Worm (Caenorhabditis elegans) whole organism, mixed stage, embryonic: ENCODE data around the gene oac-54.

ENCODE experiments used
- M03D4.4 ChIP-seq: sonication (generic microtip); optimal IDR thresholded peaks from 2 replicates; lab custom pipeline; 2017; ENCODE audit warnings: mild to moderate bottlenecking, missing genetic modification characterization, missing compliant biosample characterization
- bed-3 ChIP-seq: fragments of 200-800 bp; sonication (Bioruptor generic); optimal IDR thresholded peaks from 3 replicates; lab custom pipeline; 2018; ENCODE audit warnings: mild to moderate bottlenecking, missing genetic modification characterization, moderate library complexity, missing compliant biosample characterization
- blmp-1 ChIP-seq: fragments of 150-350 bp; optimal IDR thresholded peaks from 2 replicates; lab custom pipeline; 2014; ENCODE audit warnings: missing biosample characterization, missing genetic modification characterization
- ceh-39 ChIP-seq: fragments of 150-350 bp; optimal IDR thresholded peaks from 2 replicates; lab custom pipeline; 2014; ENCODE audit warnings: missing biosample characterization, missing genetic modification characterization
- ceh-43 ChIP-seq: fragments of 200-800 bp; sonication (Bioruptor generic); optimal IDR thresholded peaks from 2 replicates; lab custom pipeline; 2018; ENCODE audit warnings: mild to moderate bottlenecking, missing genetic modification characterization, moderate library complexity, missing compliant biosample characterization
- ceh-83 ChIP-seq: fragments of 200-800 bp; sonication (Bioruptor generic); optimal IDR thresholded peaks from 2 replicates; lab custom pipeline; 2018; ENCODE audit warnings: mild to moderate bottlenecking, missing genetic modification characterization, missing compliant biosample characterization
- ces-1 ChIP-seq: fragments of 150-350 bp; optimal IDR thresholded peaks from 2 replicates; lab custom pipeline; 2014; ENCODE audit warnings: missing biosample characterization, missing genetic modification reagents, missing genetic modification characterization
- cnd-1 ChIP-seq: fragments of 200-800 bp; sonication (Bioruptor generic); optimal IDR thresholded peaks from 2 replicates; lab custom pipeline; 2018; ENCODE audit warnings: mild to moderate bottlenecking, missing genetic modification characterization, missing compliant biosample characterization
- drap-1 ChIP-seq: fragments of 200-800 bp; sonication (Bioruptor generic); optimal IDR thresholded peaks from 3 replicates; lab custom pipeline; 2018; ENCODE audit warnings: mild to moderate bottlenecking, missing genetic modification characterization, missing compliant biosample characterization
- elt-1 ChIP-seq: sonication (generic microtip); optimal IDR thresholded peaks from 2 replicates; lab custom pipeline; 2017; ENCODE audit warnings: missing genetic modification characterization, mild to moderate bottlenecking, missing compliant biosample characterization, antibody characterized with exemption, moderate library complexity, borderline replicate concordance; ENCODE audit not compliant: insufficient read depth
- flh-1 ChIP-seq: fragments of 200-800 bp; sonication (Bioruptor generic); optimal IDR thresholded peaks from 2 replicates; lab custom pipeline; 2018; ENCODE audit warnings: mild to moderate bottlenecking, missing genetic modification characterization, moderate library complexity, missing compliant biosample characterization
- ham-2 ChIP-seq: fragments of 200-800 bp; sonication (Bioruptor generic); optimal IDR thresholded peaks from 2 replicates; lab custom pipeline; 2018; ENCODE audit warnings: mild to moderate bottlenecking, missing genetic modification characterization, missing compliant biosample characterization
- hlh-1 ChIP-seq: fragments of 150-350 bp; optimal IDR thresholded peaks from 2 replicates; lab custom pipeline; 2014; ENCODE audit warnings: missing biosample characterization, missing genetic modification reagents, missing genetic modification characterization
- lin-13 ChIP-seq: fragments of 150-350 bp; optimal IDR thresholded peaks from 2 replicates; lab custom pipeline; 2014; ENCODE audit warnings: missing biosample characterization, missing genetic modification characterization
- lin-32 ChIP-seq: fragments of 200-800 bp; sonication (Bioruptor generic); optimal IDR thresholded peaks from 2 replicates; lab custom pipeline; 2018; ENCODE audit warnings: mild to moderate bottlenecking, missing genetic modification characterization, missing compliant biosample characterization
- lsy-2 ChIP-seq: fragments of 150-350 bp; optimal IDR thresholded peaks from 2 replicates; lab custom pipeline; 2014; ENCODE audit warnings: missing biosample characterization, missing genetic modification characterization
- mab-5 ChIP-seq: fragments of 150-350 bp; optimal IDR thresholded peaks from 2 replicates; lab custom pipeline; 2014; ENCODE audit warnings: missing biosample characterization, missing genetic modification characterization
- mep-1 ChIP-seq: fragments of 150-350 bp; optimal IDR thresholded peaks from 2 replicates; lab custom pipeline; 2017; ENCODE audit warnings: missing biosample characterization, missing genetic modification reagents, missing genetic modification characterization, inconsistent platforms
- mls-2 ChIP-seq: sonication (generic microtip); optimal IDR thresholded peaks from 2 replicates; lab custom pipeline; 2016; ENCODE audit warnings: mild to moderate bottlenecking, missing genetic modification characterization, moderate library complexity, missing compliant biosample characterization
- nhr-12 ChIP-seq: fragments of 150-350 bp; optimal IDR thresholded peaks from 2 replicates; lab custom pipeline; 2014; ENCODE audit warnings: missing biosample characterization, missing genetic modification characterization
- nhr-237 ChIP-seq: fragments of 150-350 bp; optimal IDR thresholded peaks from 2 replicates; lab custom pipeline; 2014; ENCODE audit warnings: missing biosample characterization, missing genetic modification characterization
- nhr-28 ChIP-seq: fragments of 150-350 bp; optimal IDR thresholded peaks from 2 replicates; lab custom pipeline; 2014; ENCODE audit warnings: missing biosample characterization, missing genetic modification characterization
- nhr-76 ChIP-seq: sonication (generic microtip); optimal IDR thresholded peaks from 2 replicates; lab custom pipeline; 2017; ENCODE audit warnings: missing biosample characterization, missing genetic modification characterization
- pha-4 ChIP-seq: fragments of 150-350 bp; optimal IDR thresholded peaks from 2 replicates; lab custom pipeline; 2018; ENCODE audit warnings: missing biosample characterization, missing genetic modification reagents, missing genetic modification characterization
- sem-2 ChIP-seq: fragments of 200-800 bp; sonication (Bioruptor generic); optimal IDR thresholded peaks from 2 replicates; lab custom pipeline; 2018; ENCODE audit warnings: mild to moderate bottlenecking, missing genetic modification characterization, missing compliant biosample characterization
- snpc-4 ChIP-seq: fragments of 150-350 bp; optimal IDR thresholded peaks from 2 replicates; lab custom pipeline; 2014; ENCODE audit warnings: missing biosample characterization, missing genetic modification characterization
- sptf-1 ChIP-seq: sonication (generic microtip); optimal IDR thresholded peaks from 2 replicates; lab custom pipeline; 2017; ENCODE audit warnings: mild to moderate bottlenecking, missing genetic modification characterization, moderate library complexity, missing compliant biosample characterization
- tbx-8 ChIP-seq: fragments of 200-800 bp; sonication (Bioruptor generic); optimal IDR thresholded peaks from 2 replicates; lab custom pipeline; 2018; ENCODE audit warnings: mild to moderate bottlenecking, missing genetic modification characterization, moderate library complexity, missing compliant biosample characterization
- unc-120 ChIP-seq: sonication (generic microtip); optimal IDR thresholded peaks from 2 replicates; lab custom pipeline; 2017; ENCODE audit warnings: missing genetic modification characterization, missing compliant biosample characterization; ENCODE audit not compliant: poor library complexity, severe bottlenecking
- unc-39 ChIP-seq: fragments of 150-350 bp; optimal IDR thresholded peaks from 2 replicates; lab custom pipeline; 2014; ENCODE audit warnings: missing biosample characterization, missing genetic modification characterization
- unc-62 ChIP-seq: fragments of 150-350 bp; optimal IDR thresholded peaks from 2 replicates; lab custom pipeline; 2014; ENCODE audit warnings: missing biosample characterization, missing genetic modification reagents, missing genetic modification characterization
- zip-8 ChIP-seq: fragments of 150-350 bp; optimal IDR thresholded peaks from 2 replicates; lab custom pipeline; 2014; ENCODE audit warnings: missing biosample characterization, missing genetic modification characterization
- ztf-11 ChIP-seq: fragments of 150-350 bp; optimal IDR thresholded peaks from 2 replicates; lab custom pipeline; 2014; ENCODE audit warnings: missing biosample characterization, missing genetic modification characterization

oac-54 gene

DNA sequence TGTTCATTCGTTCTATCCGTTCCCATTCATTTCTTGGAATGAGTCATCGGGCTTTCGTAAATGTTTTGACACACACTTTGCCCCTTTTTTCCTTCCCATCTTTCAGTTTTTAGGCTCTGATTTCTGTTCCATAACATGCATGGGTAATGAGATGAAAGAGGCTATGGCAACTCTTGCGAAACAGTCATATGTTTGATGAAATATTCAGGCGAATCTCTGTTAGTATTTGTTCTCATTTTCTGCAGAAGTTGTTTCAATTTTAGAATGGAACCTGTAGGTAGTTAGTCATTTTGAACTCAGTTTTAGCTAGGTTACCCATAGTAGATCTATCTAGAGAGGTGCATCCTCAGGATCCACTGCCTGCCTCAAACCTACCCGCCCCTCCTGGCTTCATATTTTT is 42.9 kb upstream of the oac-54 start:
- no peak for TF ChIP-seq ham-2 (GFP tag; lab: Kevin White, UChicago)
- no peak for TF ChIP-seq mab-5 (tag; lab: Kevin White, UChicago)
- no peak for TF ChIP-seq hlh-1 (tag; lab: Kevin White, UChicago)
- no peak for TF ChIP-seq bed-3
- TF ChIP-seq pha-4 (tag; lab: Kevin White, UChicago): no peak
- TF ChIP-seq sem-2 (GFP tag; lab: Kevin White, UChicago): no peak
- TF ChIP-seq mls-2 (tag; lab: Kevin White, UChicago): no peak
- no peak for TF ChIP-seq sptf-1
- no peak for TF ChIP-seq lin-13 (tag; lab: Kevin White, UChicago)
- TF ChIP-seq drap-1: no peak
- TF ChIP-seq M03D4.4 (tag; lab: Kevin White, UChicago): no peak
- no peak for TF ChIP-seq lin-32 (GFP tag; lab: Kevin White, UChicago)
- TF ChIP-seq zip-8 (tag; lab: Kevin White, UChicago): no peak
- no peak for TF ChIP-seq ces-1 (GFP tag; lab: Kevin White, UChicago)
- TF ChIP-seq, all 35 proteins: peak for 0

DNA sequence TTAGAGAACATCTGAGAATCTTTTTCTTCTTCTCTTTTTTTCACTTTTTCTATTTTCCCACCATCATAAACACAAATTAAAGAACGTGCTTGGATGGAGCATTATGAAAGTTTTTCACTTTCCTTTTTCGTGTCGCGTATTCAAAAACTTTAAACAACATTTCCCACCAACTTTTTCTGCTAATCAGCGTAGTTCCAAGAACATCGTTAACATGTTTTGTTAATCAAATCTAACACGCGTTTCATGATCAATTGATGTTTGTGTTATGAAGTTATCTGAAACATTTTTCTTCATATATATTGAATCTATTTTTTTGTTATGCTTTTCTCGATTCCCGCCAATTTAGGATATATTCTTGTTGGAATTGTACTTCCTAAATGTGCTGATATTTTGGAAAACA is 42.3 kb upstream of the oac-54 start:
- TF ChIP-seq unc-120: no peak
- TF ChIP-seq tbx-8: no peak
- TF ChIP-seq cnd-1 (tag; lab: Kevin White, UChicago): no peak
- no peak for TF ChIP-seq mep-1 (tag; lab: Kevin White, UChicago)
- no peak for TF ChIP-seq ceh-43
- TF ChIP-seq unc-39 (tag; lab: Kevin White, UChicago): no peak
- no peak for TF ChIP-seq ces-1 (GFP tag; lab: Kevin White, UChicago)
- no peak for TF ChIP-seq lin-13 (tag; lab: Kevin White, UChicago)
- no peak for TF ChIP-seq zip-8 (tag; lab: Kevin White, UChicago)
- no peak for TF ChIP-seq lin-32 (GFP tag; lab: Kevin White, UChicago)
- no peak for TF ChIP-seq ztf-11 (tag; lab: Kevin White, UChicago)
- TF ChIP-seq nhr-237 (tag; lab: Kevin White, UChicago): no peak
- no peak for TF ChIP-seq unc-62 (GFP tag; lab: Kevin White, UChicago)
- no peak for TF ChIP-seq bed-3
- TF ChIP-seq hlh-1 (tag; lab: Kevin White, UChicago): no peak
- TF ChIP-seq nhr-12 (tag; lab: Kevin White, UChicago): no peak
- TF ChIP-seq pha-4 (tag; lab: Kevin White, UChicago): no peak
- no peak for TF ChIP-seq blmp-1 (tag; lab: Kevin White, UChicago)

DNA sequence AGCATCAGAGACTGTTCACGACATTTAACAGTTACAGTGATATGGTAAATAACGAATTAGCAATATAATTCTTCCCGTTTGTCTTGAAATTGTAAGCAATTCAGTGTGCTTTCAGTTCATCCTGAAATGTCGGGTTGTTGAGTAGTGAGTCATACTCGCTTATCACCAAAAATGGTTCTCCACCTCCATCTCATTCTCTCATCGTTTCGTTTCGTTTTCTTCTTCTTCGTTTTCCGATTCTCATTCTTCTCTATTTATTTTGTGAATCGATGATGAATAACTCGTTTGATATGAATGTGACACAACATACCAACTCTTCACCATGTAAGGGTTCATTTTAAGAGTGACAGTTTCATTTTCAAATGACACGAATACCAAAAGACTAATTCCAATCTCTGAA is 41.5 kb upstream of the oac-54 start:
- TF ChIP-seq bed-3: no peak
- no peak for TF ChIP-seq ztf-11 (tag; lab: Kevin White, UChicago)
- TF ChIP-seq blmp-1 (tag; lab: Kevin White, UChicago): no peak
- no peak for TF ChIP-seq lsy-2 (tag; lab: Kevin White, UChicago)
- TF ChIP-seq M03D4.4 (tag; lab: Kevin White, UChicago): no peak
- TF ChIP-seq ceh-39: no peak
- no peak for TF ChIP-seq drap-1
- no peak for TF ChIP-seq snpc-4 (tag; lab: Kevin White, UChicago)
- TF ChIP-seq mls-2 (tag; lab: Kevin White, UChicago): no peak
- TF ChIP-seq flh-1: no peak
- no peak for TF ChIP-seq unc-120
- no peak for TF ChIP-seq pha-4 (tag; lab: Kevin White, UChicago)
- no peak for TF ChIP-seq tbx-8
- TF ChIP-seq ceh-43: no peak
- no peak for TF ChIP-seq nhr-28 (tag; lab: Kevin White, UChicago)
- no peak for TF ChIP-seq hlh-1 (tag; lab: Kevin White, UChicago)
- TF ChIP-seq nhr-12 (tag; lab: Kevin White, UChicago): no peak
- TF ChIP-seq sem-2 (GFP tag; lab: Kevin White, UChicago): no peak

DNA sequence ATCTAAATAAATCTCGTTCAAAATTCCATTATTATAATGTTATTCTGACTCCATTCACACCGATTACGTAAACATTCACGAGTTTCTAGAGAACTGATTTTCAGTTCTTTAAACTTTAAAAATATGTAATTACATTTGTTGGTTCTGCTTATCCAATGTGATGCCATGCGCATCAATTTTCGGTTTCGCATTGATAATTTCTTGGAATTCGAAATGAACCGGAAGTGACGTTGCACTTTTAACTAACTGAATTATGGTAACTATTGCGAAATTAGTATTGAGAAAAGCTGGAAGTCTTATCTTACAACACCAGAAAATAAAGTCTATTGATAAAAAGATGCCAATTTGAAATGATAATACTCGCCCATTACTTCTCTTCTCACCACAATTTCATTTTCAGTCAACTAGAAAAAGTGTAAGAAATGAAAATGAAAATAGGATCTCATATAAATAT is 40.1 kb upstream of the oac-54 start:
- TF ChIP-seq ceh-39 (no peak), unc-120 (no peak), unc-39 (tag; lab: Kevin White, UChicago) (no peak), snpc-4 (tag; lab: Kevin White, UChicago) (no peak), flh-1 (no peak), nhr-76 (no peak), ceh-83 (GFP tag; lab: Kevin White, UChicago) (no peak), elt-1 (tag; lab: Kevin White, UChicago) (no peak)
